Fruit fly (Drosophila melanogaster): Measurements from ENCODE around the gene Jon65Aiv.

Jon65Aiv gene

DNA sequence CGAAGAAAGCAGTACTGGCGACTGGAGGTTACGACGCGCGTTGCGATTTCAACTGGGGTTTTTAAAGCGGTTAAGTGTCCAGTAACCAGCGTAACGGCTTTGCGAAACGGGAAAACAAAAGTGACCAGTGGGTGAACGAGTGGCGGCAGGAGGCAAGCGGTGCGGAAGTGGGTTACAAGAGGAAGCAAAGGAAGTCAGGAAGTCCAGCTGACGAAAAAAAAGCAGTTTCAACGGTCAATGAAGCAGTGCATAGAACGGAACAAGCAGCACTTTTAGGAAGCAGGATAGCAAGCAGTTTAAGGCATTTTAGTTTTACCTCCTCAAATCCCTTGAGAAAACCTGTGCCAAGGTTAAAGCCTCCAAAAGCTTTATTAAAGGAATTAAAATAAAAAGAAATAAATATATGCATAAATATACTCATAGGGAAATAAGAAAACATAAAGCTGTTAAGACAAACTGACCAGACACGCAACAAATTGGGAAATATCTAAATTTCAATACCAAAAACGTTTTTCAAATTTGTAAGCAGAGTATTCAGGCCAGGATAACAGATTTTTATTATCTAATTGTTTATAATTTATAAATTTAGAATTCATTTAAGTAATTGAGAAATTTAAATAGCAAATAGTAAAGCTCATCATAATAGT, 20.2 kb downstream of the Jon65Aiv start, which contains the start of gene CG6592 (continued):
- TF ChIP-seq CG7839 (tag; optimal IDR thresholded peaks at IDR 0.05), result peak; percentile 49
- TF ChIP-seq CG1024 (GFP tag; IDR thresholded peaks at IDR 0.05), result peak; percentile 16; the same call in 1 of the 2 replicates
- no peak for TF ChIP-seq Aef1 (GFP tag; IDR thresholded peaks at IDR 0.05)
- peak in 1 of 2 experiments; percentile 8 for TF ChIP-seq Pdp1 (GFP tag; optimal IDR thresholded peaks at IDR 0.05)
- peak; percentile 33 for TF ChIP-seq chn (GFP tag; optimal IDR thresholded peaks at IDR 0.05)
- no peak for TF ChIP-seq CG14441 (GFP tag; IDR thresholded peaks at IDR 0.05)
- TF ChIP-seq chm (GFP tag; IDR thresholded peaks at IDR 0.05), result peak; percentile 70; the same call in 1 of the 2 replicates
- peak; percentile 32 for TF ChIP-seq shn (GFP tag; optimal IDR thresholded peaks at IDR 0.05)
- peak; percentile 36 to 77 for TF ChIP-seq chif (GFP tag; optimal IDR thresholded peaks at IDR 0.05)
- TF ChIP-seq CG2875 (GFP tag; optimal IDR thresholded peaks at IDR 0.05), result peak; percentile 19
- peak; percentile 64 for TF ChIP-seq CG1233 (GFP tag; optimal IDR thresholded peaks at IDR 0.05)
- TF ChIP-seq ac (GFP tag; optimal IDR thresholded peaks at IDR 0.05), result peak; percentile 82
- peak; percentile 8 for TF ChIP-seq trem (tag; optimal IDR thresholded peaks at IDR 0.05)
- peak; percentile 82 for TF ChIP-seq CG8478 (optimal IDR thresholded peaks at IDR 0.05)
- TF ChIP-seq CG31365 (tag; optimal IDR thresholded peaks at IDR 0.05), result peak; percentile 97
- peak; percentile 44 for TF ChIP-seq CG18619 (GFP tag; optimal IDR thresholded peaks at IDR 0.05)

DNA sequence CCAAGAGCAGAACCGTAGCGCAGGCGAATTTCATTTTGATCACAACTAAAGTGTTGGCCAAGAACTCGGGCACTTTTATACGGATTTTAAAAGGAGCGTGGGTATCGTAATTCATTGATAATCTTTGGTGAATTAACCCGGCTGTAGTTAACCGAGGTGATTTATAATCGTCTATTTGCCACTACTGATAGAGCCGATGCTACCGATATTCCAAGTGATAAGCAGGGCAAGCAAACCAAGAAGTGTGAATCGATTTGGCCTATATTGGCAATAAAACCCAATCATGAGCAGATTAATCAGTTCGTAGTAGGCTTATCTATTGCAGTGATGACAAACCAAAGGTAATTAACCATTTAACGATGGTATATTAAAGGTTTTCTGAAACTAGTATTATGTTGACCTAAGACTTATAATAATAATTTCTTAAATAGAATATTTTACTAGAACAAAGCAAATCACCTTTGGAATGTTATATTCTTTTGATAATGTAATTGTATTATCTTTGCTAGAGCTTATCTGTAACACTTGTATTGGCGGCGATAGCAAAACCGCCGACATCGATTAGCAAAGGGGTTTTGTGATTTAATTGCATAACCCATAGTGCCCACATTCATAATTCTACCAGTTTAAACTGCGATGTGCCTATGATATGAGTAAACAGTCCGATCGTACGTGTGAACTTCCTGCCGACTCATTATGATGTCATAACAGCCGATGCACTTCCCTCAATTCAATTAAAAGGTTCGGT, 24.1 kb downstream of the Jon65Aiv start, which contains the start of gene CG10472:
Gene CG10472 (minus strand): TSS at position 51 of the 748 bp plus-strand sequence.
- TF ChIP-seq Xrp1 (GFP tag; IDR thresholded peaks at IDR 0.05), result no peak
- no peak for TF ChIP-seq CG17385 (GFP tag; optimal IDR thresholded peaks at IDR 0.05)
- no peak for TF ChIP-seq tx (GFP tag; optimal IDR thresholded peaks at IDR 0.05)
- no peak for TF ChIP-seq CG7963 (GFP tag; IDR thresholded peaks at IDR 0.05; ENCODE audit: partially characterized antibody)
- TF ChIP-seq CG31388 (GFP tag; optimal IDR thresholded peaks at IDR 0.05), result no peak
- no peak for TF ChIP-seq CG15073 (GFP tag; optimal IDR thresholded peaks at IDR 0.05)
- TF ChIP-seq sug (tag; optimal IDR thresholded peaks at IDR 0.05), result peak; percentile 66
- peak; percentile 75 for TF ChIP-seq sd (tag; optimal IDR thresholded peaks at IDR 0.05)
- TF ChIP-seq CG12299 (tag; optimal IDR thresholded peaks at IDR 0.05), result no peak
- no peak for TF ChIP-seq GATAe (GFP tag; conservative IDR thresholded peaks at IDR 0.05)
- TF ChIP-seq NK7.1 (GFP tag; optimal IDR thresholded peaks at IDR 0.05), result no peak
- TF ChIP-seq crp (GFP tag; optimal IDR thresholded peaks at IDR 0.05), result no peak
- no peak for TF ChIP-seq CG18262 (tag; optimal IDR thresholded peaks at IDR 0.05)
- TF ChIP-seq Max (GFP tag; optimal IDR thresholded peaks at IDR 0.05), result no peak
- no peak for TF ChIP-seq TFAM (GFP tag; optimal IDR thresholded peaks at IDR 0.05)
- TF ChIP-seq tin (GFP tag; optimal IDR thresholded peaks at IDR 0.05), result no peak
- no peak for TF ChIP-seq CG1529 (GFP tag; optimal IDR thresholded peaks at IDR 0.05)
- TF ChIP-seq grn (GFP tag; optimal IDR thresholded peaks at IDR 0.05), result peak; percentile 65
- TF ChIP-seq CG6654 (GFP tag; optimal IDR thresholded peaks at IDR 0.05), result no peak
- no peak for TF ChIP-seq H2.0 (GFP tag; IDR thresholded peaks at IDR 0.05)
- TF ChIP-seq CG18599 (GFP tag; optimal IDR thresholded peaks at IDR 0.05), result peak; percentile 7
- TF ChIP-seq her (GFP tag; optimal IDR thresholded peaks at IDR 0.05), result no peak
- TF ChIP-seq bowl (GFP tag; IDR thresholded peaks at IDR 0.05), result no peak
- TF ChIP-seq Pdp1 (GFP tag; optimal IDR thresholded peaks at IDR 0.05), result peak in 1 of 2 experiments; percentile 85
- no peak for TF ChIP-seq HmgZ (tag; optimal IDR thresholded peaks at IDR 0.05)
- peak; percentile 27 for TF ChIP-seq CG34376 (GFP tag; optimal IDR thresholded peaks at IDR 0.05)
- TF ChIP-seq Sry-δ (GFP tag; optimal IDR thresholded peaks at IDR 0.05), result no peak
- TF ChIP-seq CG6254 (GFP tag; optimal IDR thresholded peaks at IDR 0.05), result no peak
- no peak for TF ChIP-seq CG14710 (tag; optimal IDR thresholded peaks at IDR 0.05)
- peak; percentile 98 for TF ChIP-seq exex (tag; optimal IDR thresholded peaks at IDR 0.05)
- TF ChIP-seq Bdp1 (GFP tag; optimal IDR thresholded peaks at IDR 0.05), result no peak
- no peak for TF ChIP-seq Poxn (GFP tag; IDR thresholded peaks at IDR 0.05)
- TF ChIP-seq CG17912 (GFP tag; optimal IDR thresholded peaks at IDR 0.05), result no peak
